In genomic region chr3R:19783290-19783689, dm6 we compare ENCODE assay signal across 3 fruit fly cellular contexts.
TF ChIP-seq lines count a peak whose summit lies in the region.

Gene Acsx4 (plus strand): TSS chr3R:19783522.

- TF ChIP-seq CTCF in whole organism, embryonic (GFP tag; optimal IDR thresholded peaks at IDR 0.05; lab: Kevin White, UChicago): no peak

TF ChIP-seq in whole organism, adult, 20 proteins besides CTCF, POLR2A, EP300 and RAD21:
- TF ChIP-seq Mnt (GFP tag; optimal IDR thresholded peaks at IDR 0.05; lab: Kevin White, UChicago) (peak; percentile 37), Hr96 (GFP tag; optimal IDR thresholded peaks at IDR 0.05; lab: Kevin White, UChicago) (no peak)

TF ChIP-seq in whole organism, embryonic, 481 proteins besides CTCF, POLR2A, EP300 and RAD21:
- peak; percentile 48 for TF ChIP-seq lab (GFP tag; optimal IDR thresholded peaks at IDR 0.05; lab: Kevin White, UChicago)
- peak; percentile 10 for TF ChIP-seq Jarid2 (GFP tag; optimal IDR thresholded peaks at IDR 0.05; lab: Kevin White, UChicago)
- no peak for TF ChIP-seq CG3281 (GFP tag; optimal IDR thresholded peaks at IDR 0.05; lab: Kevin White, UChicago)
- peak in 1 of 2 experiments; percentile 32 for TF ChIP-seq Pdp1 (GFP tag; optimal IDR thresholded peaks at IDR 0.05; lab: Kevin White, UChicago)
- TF ChIP-seq z (GFP tag; IDR thresholded peaks at IDR 0.05; lab: Robert Waterston, UW): peak; percentile 76
- TF ChIP-seq CG9932 (GFP tag; IDR thresholded peaks at IDR 0.05; lab: Robert Waterston, UW): no peak
- peak; percentile 82 for TF ChIP-seq GATAe (GFP tag; conservative IDR thresholded peaks at IDR 0.05; lab: Robert Waterston, UW)
- peak; percentile 55 for TF ChIP-seq exex (tag; optimal IDR thresholded peaks at IDR 0.05; lab: Kevin White, UChicago)
- TF ChIP-seq sug (tag; optimal IDR thresholded peaks at IDR 0.05; lab: Kevin White, UChicago): peak; percentile 62
- TF ChIP-seq CG18262 (tag; optimal IDR thresholded peaks at IDR 0.05; lab: Kevin White, UChicago): no peak
- no peak for TF ChIP-seq CG7987 (GFP tag; optimal IDR thresholded peaks at IDR 0.05; lab: Kevin White, UChicago)
- TF ChIP-seq Chrac-16 (GFP tag; optimal IDR thresholded peaks at IDR 0.05; lab: Kevin White, UChicago): no peak
- TF ChIP-seq Hmx (GFP tag; optimal IDR thresholded peaks at IDR 0.05; lab: Kevin White, UChicago): no peak
- TF ChIP-seq CG34376 (GFP tag; optimal IDR thresholded peaks at IDR 0.05; lab: Kevin White, UChicago): peak; percentile 79
- no peak for TF ChIP-seq Dad (GFP tag; optimal IDR thresholded peaks at IDR 0.05; lab: Kevin White, UChicago)
- no peak for TF ChIP-seq CrebB (tag; optimal IDR thresholded peaks at IDR 0.05; lab: Kevin White, UChicago)
- TF ChIP-seq CG30020 (tag; optimal IDR thresholded peaks at IDR 0.05; lab: Kevin White, UChicago): no peak
- TF ChIP-seq cwo (GFP tag; optimal IDR thresholded peaks at IDR 0.05; lab: Kevin White, UChicago): peak; percentile 10
- TF ChIP-seq CG10543 (GFP tag; optimal IDR thresholded peaks at IDR 0.05; lab: Kevin White, UChicago): peak; percentile 25
- TF ChIP-seq gce (GFP tag; IDR thresholded peaks at IDR 0.05; lab: Robert Waterston, UW): no peak
- TF ChIP-seq CG33557 (GFP tag; optimal IDR thresholded peaks at IDR 0.05; lab: Kevin White, UChicago): no peak
- TF ChIP-seq sd (tag; optimal IDR thresholded peaks at IDR 0.05; lab: Kevin White, UChicago): peak; percentile 51
- TF ChIP-seq Deaf1 (tag; optimal IDR thresholded peaks at IDR 0.05; lab: Kevin White, UChicago): peak; percentile 80
- TF ChIP-seq chinmo (GFP tag; IDR thresholded peaks at IDR 0.05; lab: Robert Waterston, UW; ENCODE audit: partially characterized antibody): 0 out of 4 replicates have a peak, but pooled peaks have one; percentile 34
- no peak for TF ChIP-seq CG11504 (tag; optimal IDR thresholded peaks at IDR 0.05; lab: Kevin White, UChicago)
- no peak for TF ChIP-seq ase (GFP tag; IDR thresholded peaks at IDR 0.05; lab: Robert Waterston, UW)
- peak; percentile 72 for TF ChIP-seq CG15514 (GFP tag; optimal IDR thresholded peaks at IDR 0.05; lab: Kevin White, UChicago)
- no peak for TF ChIP-seq dimm (GFP tag; IDR thresholded peaks at IDR 0.05; lab: Robert Waterston, UW)
- peak; percentile 55 for TF ChIP-seq mirr (GFP tag; optimal IDR thresholded peaks at IDR 0.05; lab: Kevin White, UChicago)
- TF ChIP-seq Nf-YB (GFP tag; optimal IDR thresholded peaks at IDR 0.05; lab: Kevin White, UChicago): no peak
- no peak for TF ChIP-seq CG10267 (tag; optimal IDR thresholded peaks at IDR 0.05; lab: Kevin White, UChicago)
- peak in 1 of 2 experiments; percentile 68 for TF ChIP-seq Hr78 (GFP tag; optimal IDR thresholded peaks at IDR 0.05; lab: Kevin White, UChicago)
- TF ChIP-seq ftz-f1 (GFP tag; optimal IDR thresholded peaks at IDR 0.05; lab: Kevin White, UChicago): peak; percentile 42
- peak; percentile 84 for TF ChIP-seq grn (GFP tag; optimal IDR thresholded peaks at IDR 0.05; lab: Kevin White, UChicago)
- TF ChIP-seq Med (GFP tag; lab: Kevin White, UChicago): peak; percentile 53

TF ChIP-seq in whole organism, prepupa, 60 proteins besides CTCF, POLR2A, EP300 and RAD21:
- TF ChIP-seq net (GFP tag; optimal IDR thresholded peaks at IDR 0.05; lab: Kevin White, UChicago): no peak
- TF ChIP-seq vri (GFP tag; optimal IDR thresholded peaks at IDR 0.05; lab: Kevin White, UChicago): peak; percentile 24
